Worm (Caenorhabditis elegans): ENCODE data around the gene F13A7.12.

ce11 chrV:16390655-16391054, 5.2 kb upstream of the F13A7.12 start, which contains the start of gene gst-44:
- TF ChIP-seq unc-98 (GFP tag; IDR thresholded peaks at IDR 0.05) (no peak), blmp-1 (tag; optimal IDR thresholded peaks at IDR 0.05) (no peak), snpc-4 (tag; optimal IDR thresholded peaks at IDR 0.05) (no peak)

Measured in whole organism, L1 larva.